Fruit fly (Drosophila melanogaster): ENCODE results near the gene TTLL4B.

The TTLL4B gene

dm6 chr2L:3861388-3861787 is 1.1 kb upstream of the TTLL4B start:
- TF ChIP-seq Sin3A (optimal IDR thresholded peaks at IDR 0.05) (no peak), h (optimal IDR thresholded peaks at IDR 0.05) (no peak), ttk (optimal IDR thresholded peaks at IDR 0.05) (no peak), psq (optimal IDR thresholded peaks at IDR 0.05) (no peak), insv (optimal IDR thresholded peaks at IDR 0.05) (no peak)

dm6 chr2L:3867474-3868082 is 5.1 kb downstream of the TTLL4B start, which contains the start of gene Cep97:
TSS of gene Cep97 (plus strand) at chr2L:3867697.
- TF ChIP-seq ttk (optimal IDR thresholded peaks at IDR 0.05) = no peak
- no peak for TF ChIP-seq h (optimal IDR thresholded peaks at IDR 0.05)
- no peak for TF ChIP-seq Sin3A (optimal IDR thresholded peaks at IDR 0.05)
- TF ChIP-seq Myc (optimal IDR thresholded peaks at IDR 0.05) = no peak

dm6 chr2L:3872283-3872682 is 9.8 kb downstream of the TTLL4B start, which contains the start of gene CG31957:
TSS of gene CG31957 (minus strand) at chr2L:3872458.
- TF ChIP-seq Sin3A (optimal IDR thresholded peaks at IDR 0.05) = no peak
- no peak for TF ChIP-seq Myc (optimal IDR thresholded peaks at IDR 0.05)
- TF ChIP-seq insv (optimal IDR thresholded peaks at IDR 0.05) = no peak
- no peak for TF ChIP-seq psq (optimal IDR thresholded peaks at IDR 0.05)
- no peak for TF ChIP-seq h (optimal IDR thresholded peaks at IDR 0.05)
- TF ChIP-seq ttk (optimal IDR thresholded peaks at IDR 0.05) = no peak

- no peak for TF ChIP-seq psq (optimal IDR thresholded peaks at IDR 0.05)
Measured at dm6 chr2L:3877011-3877410, 14.5 kb downstream of the TTLL4B start.

- no peak for TF ChIP-seq ttk (optimal IDR thresholded peaks at IDR 0.05)
- TF ChIP-seq insv (optimal IDR thresholded peaks at IDR 0.05) = no peak
- no peak for TF ChIP-seq Sin3A (optimal IDR thresholded peaks at IDR 0.05)
- TF ChIP-seq h (optimal IDR thresholded peaks at IDR 0.05) = no peak
- no peak for TF ChIP-seq psq (optimal IDR thresholded peaks at IDR 0.05)
- no peak for TF ChIP-seq Myc (optimal IDR thresholded peaks at IDR 0.05)
Measured at dm6 chr2L:3880048-3880447, 17.6 kb downstream of the TTLL4B start.

dm6 chr2L:3881164-3881563 is 18.7 kb downstream of the TTLL4B start:
- TF ChIP-seq Myc (optimal IDR thresholded peaks at IDR 0.05) (no peak), insv (optimal IDR thresholded peaks at IDR 0.05) (no peak), Sin3A (optimal IDR thresholded peaks at IDR 0.05) (no peak), ttk (optimal IDR thresholded peaks at IDR 0.05) (no peak), psq (optimal IDR thresholded peaks at IDR 0.05) (no peak), h (optimal IDR thresholded peaks at IDR 0.05) (no peak)

dm6 chr2L:3882172-3882571 is 19.7 kb downstream of the TTLL4B start:
- TF ChIP-seq insv (optimal IDR thresholded peaks at IDR 0.05) (no peak), Sin3A (optimal IDR thresholded peaks at IDR 0.05) (no peak), h (optimal IDR thresholded peaks at IDR 0.05) (no peak), psq (optimal IDR thresholded peaks at IDR 0.05) (no peak), ttk (optimal IDR thresholded peaks at IDR 0.05) (no peak), Myc (optimal IDR thresholded peaks at IDR 0.05) (no peak)

dm6 chr2L:3883939-3884338 is 21.5 kb downstream of the TTLL4B start:
- no peak for TF ChIP-seq Sin3A (optimal IDR thresholded peaks at IDR 0.05)
- no peak for TF ChIP-seq h (optimal IDR thresholded peaks at IDR 0.05)
- TF ChIP-seq insv (optimal IDR thresholded peaks at IDR 0.05) = no peak
- TF ChIP-seq Myc (optimal IDR thresholded peaks at IDR 0.05) = no peak
- TF ChIP-seq psq (optimal IDR thresholded peaks at IDR 0.05) = no peak
- no peak for TF ChIP-seq ttk (optimal IDR thresholded peaks at IDR 0.05)

dm6 chr2L:3888173-3888572 is 25.7 kb downstream of the TTLL4B start:
- no peak for TF ChIP-seq insv (optimal IDR thresholded peaks at IDR 0.05)
- TF ChIP-seq ttk (optimal IDR thresholded peaks at IDR 0.05) = no peak
- no peak for TF ChIP-seq Myc (optimal IDR thresholded peaks at IDR 0.05)
- no peak for TF ChIP-seq h (optimal IDR thresholded peaks at IDR 0.05)
- no peak for TF ChIP-seq psq (optimal IDR thresholded peaks at IDR 0.05)
- no peak for TF ChIP-seq Sin3A (optimal IDR thresholded peaks at IDR 0.05)

dm6 chr2L:3888754-3889603 is 26.5 kb downstream of the TTLL4B start:
- no peak for TF ChIP-seq Myc (optimal IDR thresholded peaks at IDR 0.05)
- no peak for TF ChIP-seq Sin3A (optimal IDR thresholded peaks at IDR 0.05)
- no peak for TF ChIP-seq ttk (optimal IDR thresholded peaks at IDR 0.05)
- no peak for TF ChIP-seq psq (optimal IDR thresholded peaks at IDR 0.05)
- TF ChIP-seq insv (optimal IDR thresholded peaks at IDR 0.05) = no peak
- TF ChIP-seq h (optimal IDR thresholded peaks at IDR 0.05) = no peak

dm6 chr2L:3889865-3890264 is 27.4 kb downstream of the TTLL4B start:
- TF ChIP-seq psq (optimal IDR thresholded peaks at IDR 0.05) (no peak), insv (optimal IDR thresholded peaks at IDR 0.05) (no peak), Sin3A (optimal IDR thresholded peaks at IDR 0.05) (no peak), h (optimal IDR thresholded peaks at IDR 0.05) (no peak), Myc (optimal IDR thresholded peaks at IDR 0.05) (no peak), ttk (optimal IDR thresholded peaks at IDR 0.05) (no peak)

dm6 chr2L:3893331-3893730 is 30.9 kb downstream of the TTLL4B start:
- TF ChIP-seq ttk (optimal IDR thresholded peaks at IDR 0.05) (no peak), psq (optimal IDR thresholded peaks at IDR 0.05) (no peak), insv (optimal IDR thresholded peaks at IDR 0.05) (no peak), Myc (optimal IDR thresholded peaks at IDR 0.05) (no peak), h (optimal IDR thresholded peaks at IDR 0.05) (no peak), Sin3A (optimal IDR thresholded peaks at IDR 0.05) (no peak)

Measured in Kc167 (cell line).